Fruit fly (Drosophila melanogaster): ENCODE results near the gene CG31323.

The CG31323 gene

DNA sequence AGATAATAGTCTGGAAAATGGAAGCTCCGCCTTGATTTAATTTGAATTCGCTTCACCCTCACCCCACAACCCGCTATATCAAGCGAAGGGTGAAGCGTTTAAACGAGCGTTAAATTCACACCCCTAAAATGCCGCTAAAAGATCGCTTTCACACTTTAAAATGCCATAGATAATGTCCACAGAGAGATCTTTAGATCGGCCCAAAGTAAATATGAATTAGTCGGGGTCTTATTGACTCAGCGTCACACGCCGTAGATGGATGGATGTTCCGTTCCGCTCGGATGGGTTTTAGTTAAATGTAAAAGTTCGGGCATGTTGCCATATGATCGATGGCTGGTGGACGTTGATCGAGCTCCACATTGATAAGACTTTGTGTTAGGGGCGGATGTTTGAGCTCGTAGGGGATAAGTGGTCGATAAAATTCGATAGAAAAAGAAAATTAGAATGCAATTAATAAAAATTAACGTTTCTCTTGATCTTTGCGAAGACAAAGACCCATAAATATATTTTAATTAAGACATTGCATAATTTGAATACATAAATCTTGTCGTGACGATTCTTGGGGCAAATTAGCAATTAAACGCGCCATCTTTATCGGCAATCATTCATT, 57.5 kb downstream of the CG31323 start (continued):
- TF ChIP-seq CG7987 (GFP tag; optimal IDR thresholded peaks at IDR 0.05) (peak; percentile 96), cad (GFP tag; optimal IDR thresholded peaks at IDR 0.05) (no peak), Gsc (GFP tag; IDR thresholded peaks at IDR 0.05) (no peak), CG14860 (GFP tag; IDR thresholded peaks at IDR 0.05; ENCODE audit: partially characterized antibody) (no peak), sens (GFP tag) (peak; percentile 99), CG4707 (GFP tag; optimal IDR thresholded peaks at IDR 0.05) (peak; percentile 87), CG10366 (GFP tag; IDR thresholded peaks at IDR 0.05) (peak; percentile 75), Doc2 (GFP tag; IDR thresholded peaks at IDR 0.05) (no peak), exex (tag; optimal IDR thresholded peaks at IDR 0.05) (peak; percentile 69), Mrtf (GFP tag; IDR thresholded peaks at IDR 0.05) (peak; percentile 63; the same call in 2 of the 3 replicates), nau (GFP tag; optimal IDR thresholded peaks at IDR 0.05) (peak; percentile 91), Blimp-1 (GFP tag; optimal IDR thresholded peaks at IDR 0.05) (peak; percentile 88), CG12104 (GFP tag; optimal IDR thresholded peaks at IDR 0.05) (peak; percentile 77), zen (tag; optimal IDR thresholded peaks at IDR 0.05) (no peak), Meics (GFP tag; optimal IDR thresholded peaks at IDR 0.05) (peak; percentile 72), CG30403 (GFP tag; optimal IDR thresholded peaks at IDR 0.05) (peak; percentile 47), Atf3 (GFP tag; optimal IDR thresholded peaks at IDR 0.05) (peak; percentile 80), Dad (GFP tag; optimal IDR thresholded peaks at IDR 0.05) (peak; percentile 80), CG8944 (GFP tag; optimal IDR thresholded peaks at IDR 0.05) (peak; percentile 86), tll (GFP tag; optimal IDR thresholded peaks at IDR 0.05) (no peak), chif (GFP tag; optimal IDR thresholded peaks at IDR 0.05) (peak; percentile 79 to 90), CG10654 (GFP tag; optimal IDR thresholded peaks at IDR 0.05) (peak; percentile 87), Myb (GFP tag; optimal IDR thresholded peaks at IDR 0.05) (peak; percentile 45), Mad (GFP tag; optimal IDR thresholded peaks at IDR 0.05) (peak; percentile 80), CG7745 (tag; optimal IDR thresholded peaks at IDR 0.05) (peak; percentile 77), CG14441 (GFP tag; IDR thresholded peaks at IDR 0.05) (peak; percentile 55; the same call in 1 of the 2 replicates), Dek (tag; optimal IDR thresholded peaks at IDR 0.05) (peak; percentile 69), CG7357 (GFP tag; IDR thresholded peaks at IDR 0.05) (no peak), row (GFP tag; IDR thresholded peaks at IDR 0.05) (no peak), NFAT (GFP tag; IDR thresholded peaks at IDR 0.05) (peak; percentile 79), Six4 (GFP tag; optimal IDR thresholded peaks at IDR 0.05) (peak; percentile 64), Deaf1 (tag; optimal IDR thresholded peaks at IDR 0.05) (peak; percentile 7), CG13775 (GFP tag; optimal IDR thresholded peaks at IDR 0.05) (peak; percentile 55), en (GFP tag; optimal IDR thresholded peaks at IDR 0.05) (peak; percentile 63), corto (GFP tag; optimal IDR thresholded peaks at IDR 0.05) (no peak), CG34376 (GFP tag; optimal IDR thresholded peaks at IDR 0.05) (peak; percentile 64), Hr51 (GFP tag; optimal IDR thresholded peaks at IDR 0.05) (peak; percentile 25 to 91), CG34224 (GFP tag; IDR thresholded peaks at IDR 0.05; ENCODE audit: partially characterized antibody) (no peak), Lim3 (GFP tag; IDR thresholded peaks at IDR 0.05) (no peak), tin (GFP tag; optimal IDR thresholded peaks at IDR 0.05) (peak; percentile 38), CG16863 (GFP tag; optimal IDR thresholded peaks at IDR 0.05) (peak; percentile 87), bcd (GFP tag; optimal IDR thresholded peaks at IDR 0.05) (peak; percentile 72), slou (GFP tag; optimal IDR thresholded peaks at IDR 0.05) (peak; percentile 80), CG16779 (GFP tag; IDR thresholded peaks at IDR 0.05) (peak; percentile 90), aop (GFP tag; IDR thresholded peaks at IDR 0.05) (peak; percentile 44; the same call in 1 of the 2 replicates), H2.0 (GFP tag; IDR thresholded peaks at IDR 0.05) (peak; percentile 54; the same call in 1 of the 2 replicates), hkb (optimal IDR thresholded peaks at IDR 0.05) (no peak), hkb (GFP tag; IDR thresholded peaks at IDR 0.05) (peak; percentile 89), CG17829 (tag; optimal IDR thresholded peaks at IDR 0.05) (peak; percentile 32), CG3407 (GFP tag; optimal IDR thresholded peaks at IDR 0.05) (peak; percentile 96)
